Worm (Caenorhabditis elegans): Measurements from ENCODE around the gene C03C10.2.

ce11 chrIII:4085657-4086056 lies 5.2 kb upstream of the C03C10.2 start:
- TF ChIP-seq pat-9 (tag; optimal IDR thresholded peaks at IDR 0.05) (no peak), sox-2 (GFP tag; IDR thresholded peaks at IDR 0.05) (no peak), hlh-30 (tag; optimal IDR thresholded peaks at IDR 0.05; ENCODE audit: insufficient read depth) (no peak), nhr-11 (tag; optimal IDR thresholded peaks at IDR 0.05) (no peak), ama-1 (optimal IDR thresholded peaks at IDR 0.05) (no peak), elt-2 (tag; optimal IDR thresholded peaks at IDR 0.05) (no peak), pag-3 (tag; optimal IDR thresholded peaks at IDR 0.05; ENCODE audit: borderline replicate concordance) (no peak), K02D7.2 (tag; optimal IDR thresholded peaks at IDR 0.05) (no peak)

Data from whole organism, late embryonic.